Fruit fly (Drosophila melanogaster): ENCODE data around the gene ETHR.

The ETHR gene

dm6 chr3R:21237099-21237498, 9.7 kb upstream of the ETHR start, which contains the start of gene e:
TSS of gene e (minus strand) at chr3R:21237177.
- TF ChIP-seq Dfd (GFP tag; optimal IDR thresholded peaks at IDR 0.05), result no peak
- TF ChIP-seq brk (GFP tag; optimal IDR thresholded peaks at IDR 0.05), result no peak
- TF ChIP-seq Myc (optimal IDR thresholded peaks at IDR 0.05), result no peak
- no peak for TF ChIP-seq sv (GFP tag; optimal IDR thresholded peaks at IDR 0.05)
- no peak for TF ChIP-seq OdsH (GFP tag; optimal IDR thresholded peaks at IDR 0.05)
- TF ChIP-seq N (GFP tag; optimal IDR thresholded peaks at IDR 0.05), result no peak
- no peak for TF ChIP-seq dl (GFP tag; optimal IDR thresholded peaks at IDR 0.05; ENCODE audit: insufficient read depth in 1 of 2, partially characterized antibody in 2 of 2)
- TF ChIP-seq CG9705 (GFP tag; optimal IDR thresholded peaks at IDR 0.05), result no peak
- TF ChIP-seq dmrt93B (GFP tag; optimal IDR thresholded peaks at IDR 0.05), result no peak
- TF ChIP-seq Rel (GFP tag; optimal IDR thresholded peaks at IDR 0.05), result no peak
- TF ChIP-seq Rel (tag; optimal IDR thresholded peaks at IDR 0.05), result no peak
- no peak for TF ChIP-seq usp (GFP tag; optimal IDR thresholded peaks at IDR 0.05)
- TF ChIP-seq Vsx2 (GFP tag; optimal IDR thresholded peaks at IDR 0.05; ENCODE audit: partially characterized antibody), result no peak

- TF ChIP-seq CG9705 (GFP tag; optimal IDR thresholded peaks at IDR 0.05) (no peak), CG32264 (GFP tag; optimal IDR thresholded peaks at IDR 0.05) (no peak), Sp1 (GFP tag; optimal IDR thresholded peaks at IDR 0.05) (no peak), fru (GFP tag; optimal IDR thresholded peaks at IDR 0.05) (no peak), tai (GFP tag; optimal IDR thresholded peaks at IDR 0.05) (no peak), dl (GFP tag; optimal IDR thresholded peaks at IDR 0.05; ENCODE audit: insufficient read depth in 1 of 2, partially characterized antibody in 2 of 2) (no peak)
These were observed 5.5 kb upstream of the ETHR start for dm6 chr3R:21241332-21241731.

dm6 chr3R:21242318-21242717, 4.5 kb upstream of the ETHR start, which contains the start of gene CG5892:
TSS of gene CG5892 (plus strand) at chr3R:21242618.
- no peak for TF ChIP-seq Mio (GFP tag; optimal IDR thresholded peaks at IDR 0.05)
- no peak for TF ChIP-seq brk (GFP tag; optimal IDR thresholded peaks at IDR 0.05)
- TF ChIP-seq Abd-B (GFP tag; optimal IDR thresholded peaks at IDR 0.05), result no peak
- no peak for TF ChIP-seq Dfd (GFP tag; optimal IDR thresholded peaks at IDR 0.05)
- no peak for TF ChIP-seq Vsx2 (GFP tag; optimal IDR thresholded peaks at IDR 0.05; ENCODE audit: partially characterized antibody)
- no peak for TF ChIP-seq CG32264 (GFP tag; optimal IDR thresholded peaks at IDR 0.05)
- TF ChIP-seq dmrt93B (GFP tag; optimal IDR thresholded peaks at IDR 0.05), result no peak
- TF ChIP-seq ey (GFP tag; optimal IDR thresholded peaks at IDR 0.05), result no peak

dm6 chr3R:21245846-21246245, 965 bp upstream of the ETHR start:
- no peak for TF ChIP-seq Hnf4 (GFP tag; optimal IDR thresholded peaks at IDR 0.05)
- no peak for TF ChIP-seq HLH106 (tag; optimal IDR thresholded peaks at IDR 0.05)
- TF ChIP-seq rgr (GFP tag; optimal IDR thresholded peaks at IDR 0.05), result no peak
- TF ChIP-seq Mio (GFP tag; optimal IDR thresholded peaks at IDR 0.05), result no peak
- TF ChIP-seq woc (GFP tag; optimal IDR thresholded peaks at IDR 0.05), result no peak
- no peak for TF ChIP-seq lola (GFP tag; optimal IDR thresholded peaks at IDR 0.05)
- TF ChIP-seq Vsx2 (GFP tag; optimal IDR thresholded peaks at IDR 0.05; ENCODE audit: partially characterized antibody), result no peak
- no peak for TF ChIP-seq N (GFP tag; optimal IDR thresholded peaks at IDR 0.05)
- no peak for TF ChIP-seq CrebA (GFP tag; optimal IDR thresholded peaks at IDR 0.05; ENCODE audit: borderline replicate concordance)
- TF ChIP-seq h (GFP tag; optimal IDR thresholded peaks at IDR 0.05), result no peak
- no peak for TF ChIP-seq fru (GFP tag; optimal IDR thresholded peaks at IDR 0.05)
- no peak for TF ChIP-seq usp (GFP tag; optimal IDR thresholded peaks at IDR 0.05)

dm6 chr3R:21252478-21252877, 5.7 kb downstream of the ETHR start:
- no peak for TF ChIP-seq jim (GFP tag; optimal IDR thresholded peaks at IDR 0.05)
- no peak for TF ChIP-seq CrebA (GFP tag; optimal IDR thresholded peaks at IDR 0.05; ENCODE audit: borderline replicate concordance)
- no peak for TF ChIP-seq HLH106 (tag; optimal IDR thresholded peaks at IDR 0.05)
- TF ChIP-seq CG9705 (GFP tag; optimal IDR thresholded peaks at IDR 0.05), result no peak
- TF ChIP-seq Mio (GFP tag; optimal IDR thresholded peaks at IDR 0.05), result no peak
- no peak for TF ChIP-seq tai (GFP tag; optimal IDR thresholded peaks at IDR 0.05)
- no peak for TF ChIP-seq Hr83 (GFP tag; optimal IDR thresholded peaks at IDR 0.05; ENCODE audit: poor library complexity, severe bottlenecking)
- TF ChIP-seq Rel (GFP tag; optimal IDR thresholded peaks at IDR 0.05), result no peak
- no peak for TF ChIP-seq Rel (tag; optimal IDR thresholded peaks at IDR 0.05)

- TF ChIP-seq sage (GFP tag; optimal IDR thresholded peaks at IDR 0.05), result no peak
- TF ChIP-seq dmrt93B (GFP tag; optimal IDR thresholded peaks at IDR 0.05), result no peak
These were observed 7.5 kb downstream of the ETHR start for dm6 chr3R:21254296-21254695.
